Worm (Caenorhabditis elegans): ENCODE data around the gene BE10.1.

DNA sequence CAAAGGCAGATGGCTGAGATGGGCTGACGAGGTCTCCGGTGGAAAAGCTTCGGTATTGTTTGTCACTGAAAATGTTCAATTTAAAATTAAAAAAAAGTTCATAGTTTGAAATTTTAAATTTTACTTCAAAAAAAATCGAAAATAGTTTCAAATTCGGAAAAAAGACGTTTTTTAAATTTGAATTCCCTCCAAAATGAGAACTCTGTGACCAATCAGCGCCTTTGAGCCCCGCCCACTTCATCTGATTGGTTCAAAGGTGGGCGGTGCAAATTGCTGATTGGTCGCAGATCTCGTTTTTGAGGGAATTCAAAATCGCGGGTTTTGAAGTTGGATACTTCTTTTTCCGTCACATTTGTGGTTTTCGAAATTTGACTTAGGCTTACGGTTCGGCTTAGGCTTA is 49.0 kb upstream of the BE10.1 start:
- TF ChIP-seq aly-2 (tag; optimal IDR thresholded peaks at IDR 0.05) = no peak
- TF ChIP-seq ZK546.5 (tag; optimal IDR thresholded peaks at IDR 0.05) = no peak
- no peak for TF ChIP-seq nhr-77 (tag; optimal IDR thresholded peaks at IDR 0.05)
- no peak for TF ChIP-seq lir-3 (tag; optimal IDR thresholded peaks at IDR 0.05)
- TF ChIP-seq lin-15B (tag; optimal IDR thresholded peaks at IDR 0.05) = no peak
- TF ChIP-seq zfp-3 (GFP tag; conservative IDR thresholded peaks at IDR 0.05) = no peak
- TF ChIP-seq nhr-111 (GFP tag; optimal IDR thresholded peaks at IDR 0.05) = no peak
- TF ChIP-seq Y105C5A.15 (GFP tag; IDR thresholded peaks at IDR 0.05) = no peak
- TF ChIP-seq zip-11 (GFP tag; IDR thresholded peaks at IDR 0.05) = no peak
- TF ChIP-seq lin-39 (tag; optimal IDR thresholded peaks at IDR 0.05) = no peak
- no peak for TF ChIP-seq mdl-1 (tag; optimal IDR thresholded peaks at IDR 0.05)
- no peak for TF ChIP-seq hmg-1.1 (GFP tag; IDR thresholded peaks at IDR 0.05)
- TF ChIP-seq lsy-2 (tag; optimal IDR thresholded peaks at IDR 0.05) = no peak

Measured in whole organism, L4 larva.